Worm (Caenorhabditis elegans): Measurements from ENCODE around the gene grl-24.
A peak's percentile ranks its signal among the peaks of the same experiment; 100 is the strongest.

Gene grl-24

ce11 chrIV:17436552-17436951, 39.1 kb downstream of the grl-24 start, which contains the start of gene gcy-27:
TSS of gene gcy-27 (minus strand) at chrIV:17436652.
- no peak for TF ChIP-seq sptf-1 (tag; optimal IDR thresholded peaks at IDR 0.05)

ce11 chrIV:17435228-17435627, 40.4 kb downstream of the grl-24 start:
- TF ChIP-seq ceh-83 (GFP tag; optimal IDR thresholded peaks at IDR 0.05) (no peak), mep-1 (tag; optimal IDR thresholded peaks at IDR 0.05) (no peak), unc-120 (tag; optimal IDR thresholded peaks at IDR 0.05; ENCODE audit: poor library complexity, severe bottlenecking) (no peak), unc-62 (GFP tag; optimal IDR thresholded peaks at IDR 0.05) (no peak), nhr-28 (tag; optimal IDR thresholded peaks at IDR 0.05) (no peak), sptf-1 (tag; optimal IDR thresholded peaks at IDR 0.05) (no peak)

DNA sequence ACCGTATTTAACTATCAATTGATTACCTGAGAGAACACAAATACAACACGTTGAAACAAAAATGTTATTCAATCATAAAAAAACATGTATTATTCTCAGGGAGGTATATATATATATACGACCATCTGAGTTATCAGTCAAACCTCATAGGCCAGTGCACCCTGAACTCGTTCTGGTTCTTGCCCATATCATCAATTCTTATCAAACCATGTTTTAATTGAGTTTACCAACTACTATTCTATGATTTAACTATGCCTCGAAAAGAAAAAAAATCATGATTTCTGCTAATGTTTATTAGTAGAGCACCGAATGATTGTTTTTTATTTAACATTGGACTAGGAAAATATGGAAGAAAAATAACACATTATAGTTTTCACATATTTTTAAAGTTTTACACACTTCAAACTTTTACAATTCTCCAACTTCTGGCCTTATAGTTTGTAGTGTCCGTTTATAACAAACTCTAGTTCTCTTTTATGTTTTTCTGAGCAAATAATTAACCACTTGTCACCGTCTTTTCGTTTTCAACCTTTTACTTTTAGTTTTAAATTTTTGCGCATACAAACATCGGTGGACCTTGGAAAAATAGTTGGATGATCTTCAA, 43.3 kb downstream of the grl-24 start:
- TF ChIP-seq mep-1 (tag; optimal IDR thresholded peaks at IDR 0.05) (no peak), elt-3 (tag; optimal IDR thresholded peaks at IDR 0.05) (no peak), lsy-2 (tag; optimal IDR thresholded peaks at IDR 0.05) (no peak), ceh-39 (tag; optimal IDR thresholded peaks at IDR 0.05) (no peak), sem-2 (GFP tag; optimal IDR thresholded peaks at IDR 0.05) (no peak), cnd-1 (tag; optimal IDR thresholded peaks at IDR 0.05) (no peak), nhr-237 (tag; optimal IDR thresholded peaks at IDR 0.05) (no peak), M03D4.4 (tag; optimal IDR thresholded peaks at IDR 0.05) (no peak), nhr-76 (tag; optimal IDR thresholded peaks at IDR 0.05) (no peak), ztf-11 (tag; optimal IDR thresholded peaks at IDR 0.05) (no peak), ham-2 (GFP tag; optimal IDR thresholded peaks at IDR 0.05) (no peak), tbx-8 (GFP tag; optimal IDR thresholded peaks at IDR 0.05) (no peak), unc-62 (GFP tag; optimal IDR thresholded peaks at IDR 0.05) (no peak), unc-39 (tag; optimal IDR thresholded peaks at IDR 0.05) (no peak), hlh-1 (tag; optimal IDR thresholded peaks at IDR 0.05) (no peak), nhr-28 (tag; optimal IDR thresholded peaks at IDR 0.05) (no peak)

ce11 chrIV:17431287-17431686, 44.4 kb downstream of the grl-24 start, which contains the start of gene lact-6:
TSS of gene lact-6 (minus strand) at chrIV:17431387.
- TF ChIP-seq blmp-1 (tag; optimal IDR thresholded peaks at IDR 0.05) (no peak), nhr-2 (tag; optimal IDR thresholded peaks at IDR 0.05) (no peak), mls-2 (tag; optimal IDR thresholded peaks at IDR 0.05) (no peak), sptf-1 (tag; optimal IDR thresholded peaks at IDR 0.05) (no peak), cnd-1 (tag; optimal IDR thresholded peaks at IDR 0.05) (no peak), ztf-11 (tag; optimal IDR thresholded peaks at IDR 0.05) (no peak)

DNA sequence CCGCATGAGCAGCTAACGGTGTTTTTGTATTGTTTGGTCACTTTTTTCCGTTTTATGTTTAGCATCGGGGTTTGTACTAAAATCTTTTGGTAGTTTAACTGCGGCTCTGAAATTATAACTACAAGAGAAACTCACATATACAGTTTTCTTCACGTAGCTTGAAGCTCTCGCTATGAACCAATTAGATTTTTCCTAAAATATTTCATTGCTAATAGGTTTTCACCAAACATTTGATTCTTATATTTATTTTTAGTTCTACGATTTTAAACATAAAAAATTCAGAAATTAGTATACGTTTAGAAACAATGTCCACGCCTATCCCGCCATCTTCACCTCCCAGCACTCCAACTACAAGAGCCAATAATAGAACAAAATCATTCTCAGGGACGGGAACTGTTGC, 48.2 kb downstream of the grl-24 start, which contains the start of gene C06A12.3:
Gene C06A12.3 (plus strand): TSS at position 301 of the 400 bp plus-strand sequence.
- TF ChIP-seq bed-3 (GFP tag; optimal IDR thresholded peaks at IDR 0.05) = no peak
- no peak for TF ChIP-seq ceh-83 (GFP tag; optimal IDR thresholded peaks at IDR 0.05)
- no peak for TF ChIP-seq flh-1 (GFP tag; optimal IDR thresholded peaks at IDR 0.05)
- TF ChIP-seq nhr-237 (tag; optimal IDR thresholded peaks at IDR 0.05) = no peak
- no peak for TF ChIP-seq ztf-11 (tag; optimal IDR thresholded peaks at IDR 0.05)
- no peak for TF ChIP-seq ces-1 (GFP tag; optimal IDR thresholded peaks at IDR 0.05)
- no peak for TF ChIP-seq blmp-1 (tag; optimal IDR thresholded peaks at IDR 0.05)
- no peak for TF ChIP-seq unc-39 (tag; optimal IDR thresholded peaks at IDR 0.05)
- no peak for TF ChIP-seq pha-4 (tag; optimal IDR thresholded peaks at IDR 0.05)
- no peak for TF ChIP-seq lin-32 (GFP tag; optimal IDR thresholded peaks at IDR 0.05)
- no peak for TF ChIP-seq hlh-1 (tag; optimal IDR thresholded peaks at IDR 0.05)
- TF ChIP-seq mls-2 (tag; optimal IDR thresholded peaks at IDR 0.05) = no peak
- TF ChIP-seq elt-1 (tag; optimal IDR thresholded peaks at IDR 0.05; ENCODE audit: borderline replicate concordance, insufficient read depth) = no peak
- TF ChIP-seq lin-13 (tag; optimal IDR thresholded peaks at IDR 0.05) = no peak
- TF ChIP-seq lsy-2 (tag; optimal IDR thresholded peaks at IDR 0.05) = no peak

ce11 chrIV:17426970-17427369, 48.7 kb downstream of the grl-24 start:
- no peak for TF ChIP-seq sptf-1 (tag; optimal IDR thresholded peaks at IDR 0.05)
- TF ChIP-seq mab-5 (tag; optimal IDR thresholded peaks at IDR 0.05) = no peak
- no peak for TF ChIP-seq elt-3 (tag; optimal IDR thresholded peaks at IDR 0.05)
- no peak for TF ChIP-seq ceh-83 (GFP tag; optimal IDR thresholded peaks at IDR 0.05)
- TF ChIP-seq elt-1 (tag; optimal IDR thresholded peaks at IDR 0.05; ENCODE audit: borderline replicate concordance, insufficient read depth) = no peak
- TF ChIP-seq ces-1 (GFP tag; optimal IDR thresholded peaks at IDR 0.05) = peak; percentile 17
- no peak for TF ChIP-seq hlh-1 (tag; optimal IDR thresholded peaks at IDR 0.05)
- no peak for TF ChIP-seq mls-2 (tag; optimal IDR thresholded peaks at IDR 0.05)

Data from whole organism, mixed stage, embryonic.